Worm (Caenorhabditis elegans) whole organism, mixed stage, embryonic: ENCODE results near the gene Y71H2AM.11.

Source experiments
- ceh-83 ChIP-seq: fragments of 200-800 bp; sonication (Bioruptor generic); optimal IDR thresholded peaks from 2 replicates; lab custom pipeline; 2018; ENCODE audit warnings: mild to moderate bottlenecking, missing genetic modification characterization, missing compliant biosample characterization
- ces-1 ChIP-seq: fragments of 150-350 bp; optimal IDR thresholded peaks from 2 replicates; lab custom pipeline; 2014; ENCODE audit warnings: missing biosample characterization, missing genetic modification reagents, missing genetic modification characterization
- cnd-1 ChIP-seq: fragments of 200-800 bp; sonication (Bioruptor generic); optimal IDR thresholded peaks from 2 replicates; lab custom pipeline; 2018; ENCODE audit warnings: mild to moderate bottlenecking, missing genetic modification characterization, missing compliant biosample characterization
- elt-1 ChIP-seq: sonication (generic microtip); optimal IDR thresholded peaks from 2 replicates; lab custom pipeline; 2017; ENCODE audit warnings: missing genetic modification characterization, mild to moderate bottlenecking, missing compliant biosample characterization, antibody characterized with exemption, moderate library complexity, borderline replicate concordance; ENCODE audit not compliant: insufficient read depth
- flh-1 ChIP-seq: fragments of 200-800 bp; sonication (Bioruptor generic); optimal IDR thresholded peaks from 2 replicates; lab custom pipeline; 2018; ENCODE audit warnings: mild to moderate bottlenecking, missing genetic modification characterization, moderate library complexity, missing compliant biosample characterization
- hlh-1 ChIP-seq: fragments of 150-350 bp; optimal IDR thresholded peaks from 2 replicates; lab custom pipeline; 2014; ENCODE audit warnings: missing biosample characterization, missing genetic modification reagents, missing genetic modification characterization
- lin-32 ChIP-seq: fragments of 200-800 bp; sonication (Bioruptor generic); optimal IDR thresholded peaks from 2 replicates; lab custom pipeline; 2018; ENCODE audit warnings: mild to moderate bottlenecking, missing genetic modification characterization, missing compliant biosample characterization
- mab-5 ChIP-seq: fragments of 150-350 bp; optimal IDR thresholded peaks from 2 replicates; lab custom pipeline; 2014; ENCODE audit warnings: missing biosample characterization, missing genetic modification characterization
- nhr-28 ChIP-seq: fragments of 150-350 bp; optimal IDR thresholded peaks from 2 replicates; lab custom pipeline; 2014; ENCODE audit warnings: missing biosample characterization, missing genetic modification characterization
- nhr-76 ChIP-seq: sonication (generic microtip); optimal IDR thresholded peaks from 2 replicates; lab custom pipeline; 2017; ENCODE audit warnings: missing biosample characterization, missing genetic modification characterization
- snpc-4 ChIP-seq: fragments of 150-350 bp; optimal IDR thresholded peaks from 2 replicates; lab custom pipeline; 2014; ENCODE audit warnings: missing biosample characterization, missing genetic modification characterization
- sptf-1 ChIP-seq: sonication (generic microtip); optimal IDR thresholded peaks from 2 replicates; lab custom pipeline; 2017; ENCODE audit warnings: mild to moderate bottlenecking, missing genetic modification characterization, moderate library complexity, missing compliant biosample characterization
- unc-120 ChIP-seq: sonication (generic microtip); optimal IDR thresholded peaks from 2 replicates; lab custom pipeline; 2017; ENCODE audit warnings: missing genetic modification characterization, missing compliant biosample characterization; ENCODE audit not compliant: poor library complexity, severe bottlenecking
- ztf-11 ChIP-seq: fragments of 150-350 bp; optimal IDR thresholded peaks from 2 replicates; lab custom pipeline; 2014; ENCODE audit warnings: missing biosample characterization, missing genetic modification characterization

Y71H2AM.11 gene

DNA sequence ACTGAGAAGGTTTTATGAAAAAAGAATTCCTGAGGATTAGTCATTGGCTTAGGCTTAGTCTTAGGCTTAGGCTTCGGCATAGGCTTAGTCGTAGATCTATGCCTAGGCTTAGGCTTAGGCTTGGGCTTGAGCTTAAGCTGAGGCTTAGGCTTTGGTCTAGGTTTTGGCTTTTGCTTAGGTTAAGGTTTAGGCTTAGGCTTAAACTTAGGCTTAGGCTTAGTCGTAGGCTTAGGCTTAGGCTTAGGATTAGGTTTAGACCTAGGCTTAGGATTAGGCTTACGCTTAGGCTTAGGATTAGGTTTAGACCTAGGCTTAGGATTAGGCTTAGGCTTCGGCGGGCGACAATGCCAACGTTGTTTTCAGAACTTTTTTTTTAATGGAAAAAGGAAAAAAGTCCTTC is 49.4 kb downstream of the Y71H2AM.11 start:
- no peak for TF ChIP-seq ces-1 (GFP tag; lab: Kevin White, UChicago)
- TF ChIP-seq nhr-76 (tag; lab: Kevin White, UChicago): no peak
- TF ChIP-seq unc-120 (tag; lab: Kevin White, UChicago): no peak
- TF ChIP-seq hlh-1 (tag; lab: Kevin White, UChicago): no peak
- TF ChIP-seq snpc-4: no peak
- TF ChIP-seq lin-32 (GFP tag; lab: Kevin White, UChicago): no peak
- TF ChIP-seq mab-5: no peak
- TF ChIP-seq ceh-83: no peak
- TF ChIP-seq ztf-11 (tag; lab: Kevin White, UChicago): no peak
- TF ChIP-seq elt-1 (tag; lab: Kevin White, UChicago): no peak
- no peak for TF ChIP-seq sptf-1 (tag; lab: Kevin White, UChicago)
- no peak for TF ChIP-seq nhr-28 (tag; lab: Kevin White, UChicago)
- TF ChIP-seq cnd-1 (tag; lab: Kevin White, UChicago): no peak
- TF ChIP-seq flh-1 (GFP tag; lab: Kevin White, UChicago): no peak
